Worm (Caenorhabditis elegans) whole organism, mixed stage, embryonic: ENCODE data around the gene R07D5.2.

ENCODE experiments used
- M03D4.4 ChIP-seq: sonication (generic microtip); optimal IDR thresholded peaks from 2 replicates; lab custom pipeline; 2017; ENCODE audit warnings: mild to moderate bottlenecking, missing genetic modification characterization, missing compliant biosample characterization
- blmp-1 ChIP-seq: fragments of 150-350 bp; optimal IDR thresholded peaks from 2 replicates; lab custom pipeline; 2014; ENCODE audit warnings: missing biosample characterization, missing genetic modification characterization
- ceh-39 ChIP-seq: fragments of 150-350 bp; optimal IDR thresholded peaks from 2 replicates; lab custom pipeline; 2014; ENCODE audit warnings: missing biosample characterization, missing genetic modification characterization
- ceh-43 ChIP-seq: fragments of 200-800 bp; sonication (Bioruptor generic); optimal IDR thresholded peaks from 2 replicates; lab custom pipeline; 2018; ENCODE audit warnings: mild to moderate bottlenecking, missing genetic modification characterization, moderate library complexity, missing compliant biosample characterization
- ceh-83 ChIP-seq: fragments of 200-800 bp; sonication (Bioruptor generic); optimal IDR thresholded peaks from 2 replicates; lab custom pipeline; 2018; ENCODE audit warnings: mild to moderate bottlenecking, missing genetic modification characterization, missing compliant biosample characterization
- ces-1 ChIP-seq: fragments of 150-350 bp; optimal IDR thresholded peaks from 2 replicates; lab custom pipeline; 2014; ENCODE audit warnings: missing biosample characterization, missing genetic modification reagents, missing genetic modification characterization
- cnd-1 ChIP-seq: fragments of 200-800 bp; sonication (Bioruptor generic); optimal IDR thresholded peaks from 2 replicates; lab custom pipeline; 2018; ENCODE audit warnings: mild to moderate bottlenecking, missing genetic modification characterization, missing compliant biosample characterization
- drap-1 ChIP-seq: fragments of 200-800 bp; sonication (Bioruptor generic); optimal IDR thresholded peaks from 3 replicates; lab custom pipeline; 2018; ENCODE audit warnings: mild to moderate bottlenecking, missing genetic modification characterization, missing compliant biosample characterization
- elt-3 ChIP-seq: fragments of 150-350 bp; optimal IDR thresholded peaks from 2 replicates; lab custom pipeline; 2014; ENCODE audit warnings: missing biosample characterization, missing genetic modification characterization
- flh-1 ChIP-seq: fragments of 200-800 bp; sonication (Bioruptor generic); optimal IDR thresholded peaks from 2 replicates; lab custom pipeline; 2018; ENCODE audit warnings: mild to moderate bottlenecking, missing genetic modification characterization, moderate library complexity, missing compliant biosample characterization
- ham-2 ChIP-seq: fragments of 200-800 bp; sonication (Bioruptor generic); optimal IDR thresholded peaks from 2 replicates; lab custom pipeline; 2018; ENCODE audit warnings: mild to moderate bottlenecking, missing genetic modification characterization, missing compliant biosample characterization
- hlh-1 ChIP-seq: fragments of 150-350 bp; optimal IDR thresholded peaks from 2 replicates; lab custom pipeline; 2014; ENCODE audit warnings: missing biosample characterization, missing genetic modification reagents, missing genetic modification characterization
- lin-13 ChIP-seq: fragments of 150-350 bp; optimal IDR thresholded peaks from 2 replicates; lab custom pipeline; 2014; ENCODE audit warnings: missing biosample characterization, missing genetic modification characterization
- mab-5 ChIP-seq: fragments of 150-350 bp; optimal IDR thresholded peaks from 2 replicates; lab custom pipeline; 2014; ENCODE audit warnings: missing biosample characterization, missing genetic modification characterization
- mep-1 ChIP-seq: fragments of 150-350 bp; optimal IDR thresholded peaks from 2 replicates; lab custom pipeline; 2017; ENCODE audit warnings: missing biosample characterization, missing genetic modification reagents, missing genetic modification characterization, inconsistent platforms
- mls-2 ChIP-seq: sonication (generic microtip); optimal IDR thresholded peaks from 2 replicates; lab custom pipeline; 2016; ENCODE audit warnings: mild to moderate bottlenecking, missing genetic modification characterization, moderate library complexity, missing compliant biosample characterization
- nhr-2 ChIP-seq: fragments of 150-350 bp; optimal IDR thresholded peaks from 2 replicates; lab custom pipeline; 2014; ENCODE audit warnings: missing biosample characterization, missing genetic modification characterization
- nhr-237 ChIP-seq: fragments of 150-350 bp; optimal IDR thresholded peaks from 2 replicates; lab custom pipeline; 2014; ENCODE audit warnings: missing biosample characterization, missing genetic modification characterization
- nhr-28 ChIP-seq: fragments of 150-350 bp; optimal IDR thresholded peaks from 2 replicates; lab custom pipeline; 2014; ENCODE audit warnings: missing biosample characterization, missing genetic modification characterization
- nhr-76 ChIP-seq: sonication (generic microtip); optimal IDR thresholded peaks from 2 replicates; lab custom pipeline; 2017; ENCODE audit warnings: missing biosample characterization, missing genetic modification characterization
- pha-4 ChIP-seq: fragments of 150-350 bp; optimal IDR thresholded peaks from 2 replicates; lab custom pipeline; 2018; ENCODE audit warnings: missing biosample characterization, missing genetic modification reagents, missing genetic modification characterization
- sem-2 ChIP-seq: fragments of 200-800 bp; sonication (Bioruptor generic); optimal IDR thresholded peaks from 2 replicates; lab custom pipeline; 2018; ENCODE audit warnings: mild to moderate bottlenecking, missing genetic modification characterization, missing compliant biosample characterization
- snpc-4 ChIP-seq: fragments of 150-350 bp; optimal IDR thresholded peaks from 2 replicates; lab custom pipeline; 2014; ENCODE audit warnings: missing biosample characterization, missing genetic modification characterization
- sptf-1 ChIP-seq: sonication (generic microtip); optimal IDR thresholded peaks from 2 replicates; lab custom pipeline; 2017; ENCODE audit warnings: mild to moderate bottlenecking, missing genetic modification characterization, moderate library complexity, missing compliant biosample characterization
- tbx-8 ChIP-seq: fragments of 200-800 bp; sonication (Bioruptor generic); optimal IDR thresholded peaks from 2 replicates; lab custom pipeline; 2018; ENCODE audit warnings: mild to moderate bottlenecking, missing genetic modification characterization, moderate library complexity, missing compliant biosample characterization
- unc-120 ChIP-seq: sonication (generic microtip); optimal IDR thresholded peaks from 2 replicates; lab custom pipeline; 2017; ENCODE audit warnings: missing genetic modification characterization, missing compliant biosample characterization; ENCODE audit not compliant: poor library complexity, severe bottlenecking
- unc-62 ChIP-seq: fragments of 150-350 bp; optimal IDR thresholded peaks from 2 replicates; lab custom pipeline; 2014; ENCODE audit warnings: missing biosample characterization, missing genetic modification reagents, missing genetic modification characterization
- zip-8 ChIP-seq: fragments of 150-350 bp; optimal IDR thresholded peaks from 2 replicates; lab custom pipeline; 2014; ENCODE audit warnings: missing biosample characterization, missing genetic modification characterization
- ztf-11 ChIP-seq: fragments of 150-350 bp; optimal IDR thresholded peaks from 2 replicates; lab custom pipeline; 2014; ENCODE audit warnings: missing biosample characterization, missing genetic modification characterization

Gene R07D5.2

DNA sequence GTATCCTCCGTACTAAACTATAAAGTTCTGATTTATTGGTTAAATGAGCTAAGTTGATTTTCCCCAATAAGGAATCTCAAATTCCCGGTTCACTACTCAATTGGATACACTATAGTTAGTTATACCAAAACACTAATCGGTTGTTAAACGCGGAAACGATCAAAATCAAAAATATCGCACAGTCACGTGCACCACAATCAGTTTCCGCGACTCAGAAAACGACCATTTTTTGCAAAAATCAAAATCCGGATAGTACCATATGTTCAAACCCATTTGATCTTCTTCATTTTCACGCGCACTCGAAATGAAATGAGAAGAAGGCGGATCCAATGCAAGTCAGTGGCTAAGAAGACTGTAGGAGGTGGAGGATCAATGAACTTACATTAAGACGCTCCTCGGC is 34.9 kb downstream of the R07D5.2 start:
- no peak for TF ChIP-seq lin-13 (tag; lab: Kevin White, UChicago)
- TF ChIP-seq mep-1: no peak
- TF ChIP-seq blmp-1 (tag; lab: Kevin White, UChicago): no peak
- TF ChIP-seq M03D4.4 (tag; lab: Kevin White, UChicago): no peak
- no peak for TF ChIP-seq cnd-1 (tag; lab: Kevin White, UChicago)
- no peak for TF ChIP-seq pha-4 (tag; lab: Kevin White, UChicago)
- TF ChIP-seq mab-5: no peak
- TF ChIP-seq ceh-39 (tag; lab: Kevin White, UChicago): no peak

DNA sequence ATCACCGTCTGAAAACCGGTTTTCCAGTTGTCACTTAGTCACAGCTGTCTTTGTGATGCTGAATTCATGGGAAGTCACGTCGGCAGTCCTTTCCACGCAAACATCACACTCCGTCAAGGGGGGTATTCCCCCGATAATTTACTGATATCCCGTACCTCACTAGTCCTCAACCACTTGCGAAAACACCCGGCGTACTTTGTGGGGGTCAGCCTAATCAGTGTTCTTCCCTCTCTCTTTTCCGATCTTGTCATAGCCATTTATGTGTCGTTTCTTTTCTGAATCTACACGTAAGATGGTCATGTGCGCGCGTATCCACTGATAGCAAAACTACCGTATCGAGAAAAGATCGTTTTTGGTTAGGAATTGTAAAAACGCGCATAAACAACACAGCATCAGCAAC is 37.0 kb downstream of the R07D5.2 start:
- TF ChIP-seq nhr-237 (tag; lab: Kevin White, UChicago) (no peak), ztf-11 (tag; lab: Kevin White, UChicago) (no peak), nhr-76 (no peak), ces-1 (GFP tag; lab: Kevin White, UChicago) (no peak), ceh-39 (tag; lab: Kevin White, UChicago) (no peak), zip-8 (tag; lab: Kevin White, UChicago) (no peak), ham-2 (GFP tag; lab: Kevin White, UChicago) (no peak), ceh-83 (GFP tag; lab: Kevin White, UChicago) (no peak), drap-1 (GFP tag; lab: Kevin White, UChicago) (no peak), M03D4.4 (tag; lab: Kevin White, UChicago) (no peak), unc-120 (tag; lab: Kevin White, UChicago) (no peak), elt-3 (tag; lab: Kevin White, UChicago) (no peak), mls-2 (no peak), snpc-4 (tag; lab: Kevin White, UChicago) (no peak), mab-5 (no peak), unc-62 (GFP tag; lab: Kevin White, UChicago) (no peak), lin-13 (tag; lab: Kevin White, UChicago) (no peak)

DNA sequence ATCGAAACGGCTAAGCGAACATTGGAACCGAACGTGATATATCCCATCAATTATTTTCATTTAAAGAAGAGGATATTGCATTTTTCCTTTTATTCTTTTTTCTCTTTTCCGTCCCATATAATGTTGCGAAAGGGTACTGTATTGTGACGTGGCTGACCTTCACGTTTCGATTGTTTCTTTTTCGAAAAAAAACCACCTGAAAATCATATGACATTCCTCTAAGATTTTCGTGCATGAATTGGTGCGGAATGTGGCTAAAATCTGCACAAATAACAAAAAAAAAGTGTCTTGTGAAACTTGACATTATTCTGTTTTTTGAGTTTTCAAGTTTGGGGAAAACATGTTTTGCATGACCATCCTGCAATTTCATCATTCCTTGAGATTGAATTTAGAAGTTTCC is 38.1 kb downstream of the R07D5.2 start:
- TF ChIP-seq hlh-1 (no peak), nhr-76 (no peak), nhr-28 (tag; lab: Kevin White, UChicago) (no peak), ceh-39 (tag; lab: Kevin White, UChicago) (no peak)

DNA sequence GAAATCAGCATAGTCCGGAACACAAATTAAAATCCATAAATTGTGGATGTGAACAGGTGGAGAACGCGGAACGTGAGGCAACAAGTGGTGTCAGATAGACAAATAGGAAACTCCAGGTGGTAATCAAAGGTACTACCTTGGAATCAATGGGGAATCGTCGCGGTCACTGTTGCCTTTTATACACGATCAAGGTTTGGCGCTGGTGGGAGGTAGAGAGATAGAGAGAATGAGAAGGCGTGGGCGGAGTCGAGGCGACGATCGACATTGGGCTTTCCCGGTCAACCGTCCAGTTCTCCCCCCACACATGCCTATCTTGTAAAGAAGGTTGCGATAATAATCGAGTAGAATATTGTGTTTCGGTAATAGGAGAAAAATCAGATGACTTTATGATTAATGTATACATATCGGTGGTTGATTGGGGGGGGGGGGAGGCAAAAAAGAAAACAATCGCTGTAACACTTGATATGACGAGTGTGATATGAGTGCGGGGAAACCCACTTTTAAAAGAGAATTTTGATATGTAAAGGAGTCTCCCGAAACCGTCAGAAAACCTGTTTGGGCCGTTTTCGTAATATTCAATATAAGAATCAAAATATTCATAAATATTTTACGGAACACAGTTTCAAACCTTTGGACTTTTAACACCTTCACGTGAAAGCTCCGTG is 38.7 kb downstream of the R07D5.2 start, which contains the start of the genes H40L08.8, H40L08.2 and H40L08.7:
Gene H40L08.8 (minus strand): TSS at position 37 of the 665 bp plus-strand sequence.
Gene H40L08.2 (minus strand): TSS at position 148 of the 665 bp plus-strand sequence.
Gene H40L08.7 (minus strand): TSS at position 148 of the 665 bp plus-strand sequence.
- TF ChIP-seq nhr-237 (tag; lab: Kevin White, UChicago): no peak
- TF ChIP-seq unc-120 (tag; lab: Kevin White, UChicago): no peak
- no peak for TF ChIP-seq nhr-76
- no peak for TF ChIP-seq sem-2 (GFP tag; lab: Kevin White, UChicago)
- TF ChIP-seq ham-2 (GFP tag; lab: Kevin White, UChicago): peak; percentile 38
- no peak for TF ChIP-seq flh-1 (GFP tag; lab: Kevin White, UChicago)

DNA sequence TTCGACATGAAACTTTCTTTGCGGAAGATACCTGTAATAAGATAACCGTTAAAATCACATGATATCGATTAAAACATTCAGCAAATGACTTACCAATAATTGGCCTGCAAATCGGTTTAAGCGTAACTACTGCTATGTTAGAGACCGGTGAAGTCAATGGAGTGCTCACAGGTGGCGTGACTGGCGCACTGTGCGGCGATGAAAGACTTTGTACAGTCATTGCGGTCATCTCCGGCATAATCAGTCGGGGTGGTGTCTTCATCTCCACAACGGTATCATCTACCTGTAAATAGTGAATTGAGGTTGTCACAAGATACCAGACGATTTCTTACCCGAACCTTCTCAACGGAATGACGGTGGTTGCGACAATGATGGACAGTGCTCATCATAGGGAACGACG is 39.5 kb downstream of the R07D5.2 start:
- TF ChIP-seq ces-1 (GFP tag; lab: Kevin White, UChicago): no peak
- no peak for TF ChIP-seq M03D4.4 (tag; lab: Kevin White, UChicago)
- TF ChIP-seq lin-13 (tag; lab: Kevin White, UChicago): no peak
- TF ChIP-seq flh-1 (GFP tag; lab: Kevin White, UChicago): no peak
- TF ChIP-seq ceh-43: no peak
- no peak for TF ChIP-seq mep-1
- no peak for TF ChIP-seq blmp-1 (tag; lab: Kevin White, UChicago)
- TF ChIP-seq snpc-4 (tag; lab: Kevin White, UChicago): no peak
- TF ChIP-seq sptf-1 (tag; lab: Kevin White, UChicago): no peak
- TF ChIP-seq unc-120 (tag; lab: Kevin White, UChicago): no peak
- no peak for TF ChIP-seq ztf-11 (tag; lab: Kevin White, UChicago)
- TF ChIP-seq tbx-8 (GFP tag; lab: Kevin White, UChicago): no peak
- no peak for TF ChIP-seq nhr-2
- no peak for TF ChIP-seq elt-3 (tag; lab: Kevin White, UChicago)
- TF ChIP-seq ceh-83 (GFP tag; lab: Kevin White, UChicago): no peak
- TF ChIP-seq ceh-39 (tag; lab: Kevin White, UChicago): no peak
